Worm (Caenorhabditis elegans): ENCODE measurements around the gene C14A6.5.

Gene C14A6.5

DNA sequence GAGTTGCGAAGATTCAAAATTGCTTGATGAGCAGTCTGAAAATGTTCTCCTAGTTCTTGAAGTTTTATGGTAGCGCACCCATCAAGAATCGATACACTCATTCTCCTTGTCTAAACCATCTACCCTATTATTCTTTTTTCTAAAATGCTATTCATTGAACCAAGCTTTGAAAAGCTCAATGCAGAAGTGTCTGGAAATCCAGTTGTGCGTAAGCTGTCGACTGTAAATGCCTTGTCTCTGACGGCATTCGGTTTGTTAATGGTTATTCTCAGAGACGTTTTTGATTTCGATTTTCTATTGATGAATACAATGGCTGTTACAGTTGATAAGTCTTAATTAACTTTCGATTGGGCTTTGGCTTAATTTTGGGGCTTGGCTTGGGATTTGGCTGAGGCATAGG lies 2.1 kb downstream of the C14A6.5 start, which contains the start of gene C14A6.12:
Gene C14A6.12 (minus strand): TSS at position 101 of the 400 bp plus-strand sequence.
- TF ChIP-seq pax-1 (tag; optimal IDR thresholded peaks at IDR 0.05) (no peak), Y22D7AL.16 (tag; optimal IDR thresholded peaks at IDR 0.05) (no peak), pha-2 (tag; optimal IDR thresholded peaks at IDR 0.05) (no peak), elt-4 (tag; optimal IDR thresholded peaks at IDR 0.05) (no peak)

DNA sequence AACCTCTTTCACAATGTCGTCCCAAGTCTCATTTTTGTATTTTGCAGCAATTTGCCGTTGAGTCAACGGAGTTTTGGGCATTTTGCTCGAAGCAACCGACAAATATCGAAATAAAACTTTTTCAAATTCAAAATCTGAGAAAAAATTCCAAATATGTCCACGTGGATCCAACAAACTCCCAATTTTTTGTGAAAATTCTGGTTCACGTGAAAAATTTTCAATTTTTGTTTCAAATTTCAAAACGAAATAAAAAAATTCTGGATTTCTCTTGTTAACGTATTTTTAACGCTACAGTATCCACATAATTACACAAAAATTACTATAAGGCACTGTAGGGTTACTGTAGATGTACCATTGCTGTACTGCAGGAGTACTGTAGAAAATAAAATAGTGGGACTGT lies 3.4 kb downstream of the C14A6.5 start, which contains the start of gene C14A6.13:
Gene C14A6.13 (minus strand): TSS at position 101 of the 400 bp plus-strand sequence.
- no peak for TF ChIP-seq hlh-30 (tag; optimal IDR thresholded peaks at IDR 0.05; ENCODE audit: insufficient read depth)
- TF ChIP-seq ahr-1 (tag; optimal IDR thresholded peaks at IDR 0.05): no peak
- no peak for TF ChIP-seq dmd-4 (tag; optimal IDR thresholded peaks at IDR 0.05; ENCODE audit: borderline replicate concordance)
- TF ChIP-seq ceh-48 (tag; optimal IDR thresholded peaks at IDR 0.05): no peak
- no peak for TF ChIP-seq tbx-2 (tag; optimal IDR thresholded peaks at IDR 0.05)
- no peak for TF ChIP-seq ceh-18 (tag; optimal IDR thresholded peaks at IDR 0.05)
- no peak for TF ChIP-seq F13H6.1 (tag; optimal IDR thresholded peaks at IDR 0.05)
- no peak for TF ChIP-seq pag-3 (tag; optimal IDR thresholded peaks at IDR 0.05; ENCODE audit: borderline replicate concordance)
- no peak for TF ChIP-seq tbx-7 (tag; optimal IDR thresholded peaks at IDR 0.05)
- no peak for TF ChIP-seq ama-1 (optimal IDR thresholded peaks at IDR 0.05)
- TF ChIP-seq sdc-2 (tag; optimal IDR thresholded peaks at IDR 0.05): no peak
- no peak for TF ChIP-seq Y22D7AL.16 (tag; optimal IDR thresholded peaks at IDR 0.05)
- TF ChIP-seq sox-4 (tag; optimal IDR thresholded peaks at IDR 0.05): no peak
- no peak for TF ChIP-seq ets-4 (tag; optimal IDR thresholded peaks at IDR 0.05)
- TF ChIP-seq gmeb-2 (tag; optimal IDR thresholded peaks at IDR 0.05): no peak
- TF ChIP-seq pat-9 (tag; optimal IDR thresholded peaks at IDR 0.05): no peak
- no peak for TF ChIP-seq fkh-6 (tag; optimal IDR thresholded peaks at IDR 0.05)
- TF ChIP-seq elt-4 (tag; optimal IDR thresholded peaks at IDR 0.05): no peak
- TF ChIP-seq hlh-13 (GFP tag; optimal IDR thresholded peaks at IDR 0.05): no peak

DNA sequence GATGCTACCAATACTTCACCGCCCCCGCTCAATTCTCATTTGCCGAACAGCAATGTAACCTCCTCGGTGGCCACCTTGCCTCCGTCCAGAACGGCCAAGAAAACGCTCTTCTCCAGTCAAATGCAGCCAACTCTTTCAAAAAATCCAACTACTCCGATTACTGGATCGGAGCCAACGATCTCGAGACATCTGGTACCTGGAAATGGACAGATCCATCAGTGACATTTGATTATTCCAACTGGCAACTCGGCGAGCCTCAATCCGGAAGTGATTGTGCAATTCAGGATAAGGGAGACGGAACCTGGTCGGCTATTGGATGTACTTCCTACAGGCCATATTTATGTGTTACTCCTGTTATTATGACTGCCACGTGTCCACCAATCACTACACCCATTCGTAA lies 6.5 kb downstream of the C14A6.5 start:
- no peak for TF ChIP-seq lin-11 (tag; optimal IDR thresholded peaks at IDR 0.05)
- no peak for TF ChIP-seq che-1 (tag; optimal IDR thresholded peaks at IDR 0.05)
- no peak for TF ChIP-seq unc-55 (GFP tag; optimal IDR thresholded peaks at IDR 0.05)
- no peak for TF ChIP-seq dmd-4 (tag; optimal IDR thresholded peaks at IDR 0.05; ENCODE audit: borderline replicate concordance)
- no peak for TF ChIP-seq ztf-16 (tag; optimal IDR thresholded peaks at IDR 0.05)
- no peak for TF ChIP-seq Y22D7AL.16 (tag; optimal IDR thresholded peaks at IDR 0.05)
- no peak for TF ChIP-seq nhr-11 (tag; optimal IDR thresholded peaks at IDR 0.05)
- no peak for TF ChIP-seq pax-1 (tag; optimal IDR thresholded peaks at IDR 0.05)
- no peak for TF ChIP-seq eyg-1 (tag; optimal IDR thresholded peaks at IDR 0.05)
- no peak for TF ChIP-seq gmeb-2 (tag; optimal IDR thresholded peaks at IDR 0.05)
- TF ChIP-seq ceh-31 (tag; optimal IDR thresholded peaks at IDR 0.05): no peak
- TF ChIP-seq ceh-34 (tag; optimal IDR thresholded peaks at IDR 0.05): no peak
- TF ChIP-seq ceh-24 (tag; optimal IDR thresholded peaks at IDR 0.05): no peak
- TF ChIP-seq C38D4.7 (GFP tag; optimal IDR thresholded peaks at IDR 0.05): no peak
- TF ChIP-seq pros-1 (tag; optimal IDR thresholded peaks at IDR 0.05): no peak
- no peak for TF ChIP-seq C08G9.2 (tag; optimal IDR thresholded peaks at IDR 0.05)
- TF ChIP-seq ceh-6 (GFP tag; optimal IDR thresholded peaks at IDR 0.05): no peak
- no peak for TF ChIP-seq pqm-1 (tag; optimal IDR thresholded peaks at IDR 0.05)
- no peak for TF ChIP-seq sdc-2 (tag; optimal IDR thresholded peaks at IDR 0.05)

DNA sequence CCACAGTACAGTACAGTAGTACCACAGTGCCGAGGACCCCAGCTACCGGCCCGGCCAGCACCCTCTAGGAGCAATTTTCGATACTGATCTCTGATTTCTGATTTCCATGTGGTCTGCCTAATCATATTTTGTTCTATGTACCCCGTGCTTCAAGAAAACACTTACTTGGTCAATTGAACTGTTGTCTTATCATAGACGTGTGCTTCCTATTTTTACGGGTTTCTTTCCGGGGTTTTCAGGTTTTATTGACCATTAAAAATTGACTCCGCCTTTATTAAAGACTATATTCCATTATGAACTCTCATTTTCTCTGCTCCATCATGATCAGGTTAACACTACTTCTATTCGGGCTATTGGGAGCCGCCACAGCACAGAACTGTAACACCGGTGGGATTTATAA lies 7.0 kb downstream of the C14A6.5 start, which contains the start of gene clec-48:
Gene clec-48 (plus strand): TSS at position 320 of the 400 bp plus-strand sequence.
- TF ChIP-seq ceh-19 (GFP tag; optimal IDR thresholded peaks at IDR 0.05) (no peak), K09A11.1 (tag; optimal IDR thresholded peaks at IDR 0.05; ENCODE audit: insufficient read depth) (no peak), ceh-45 (GFP tag; IDR thresholded peaks at IDR 0.05) (no peak)
